Fruit fly (Drosophila melanogaster) whole organism, prepupa: ENCODE results near the gene Gcn2.

Source experiments
- CG8319 ChIP-seq: fragments of 200-800 bp; sonication (Bioruptor generic); optimal IDR thresholded peaks from 3 replicates; lab custom pipeline; 2016; ENCODE audit warnings: missing biosample characterization, missing genetic modification characterization
- Eip93F ChIP-seq: fragments of 200-800 bp; sonication (Bioruptor generic); optimal IDR thresholded peaks from 2 replicates; lab custom pipeline; 2016; ENCODE audit warnings: missing biosample characterization, mild to moderate bottlenecking, missing genetic modification characterization
- Hr39 ChIP-seq: fragments of 200-800 bp; sonication (Bioruptor generic); optimal IDR thresholded peaks from 2 replicates; lab custom pipeline; 2016; ENCODE audit warnings: missing biosample characterization, missing genetic modification characterization
- Hr4 ChIP-seq: fragments of 200-800 bp; sonication (Bioruptor generic); optimal IDR thresholded peaks from 3 replicates; lab custom pipeline; 2016; ENCODE audit warnings: missing biosample characterization, missing genetic modification characterization
- Met ChIP-seq: fragments of 200-800 bp; sonication (Bioruptor generic); optimal IDR thresholded peaks from 3 replicates; lab custom pipeline; 2016; ENCODE audit warnings: missing biosample characterization, missing genetic modification characterization
- dac ChIP-seq: fragments of 200-800 bp; sonication (Bioruptor generic); optimal IDR thresholded peaks from 2 replicates; lab custom pipeline; 2017; ENCODE audit warnings: missing biosample characterization, mild to moderate bottlenecking, missing genetic modification characterization
- dsx ChIP-seq: fragments of 200-800 bp; optimal IDR thresholded peaks from 3 replicates; lab custom pipeline; 2019; ENCODE audit warnings: missing biosample characterization, mild to moderate bottlenecking, missing genetic modification characterization, moderate library complexity; ENCODE audit not compliant: poor library complexity, severe bottlenecking
- esn ChIP-seq: fragments of 200-800 bp; sonication (Bioruptor generic); optimal IDR thresholded peaks from 2 replicates; lab custom pipeline; 2016; ENCODE audit warnings: missing biosample characterization, mild to moderate bottlenecking, missing genetic modification characterization, moderate library complexity
- spab ChIP-seq: fragments of 200-800 bp; sonication (Bioruptor generic); optimal IDR thresholded peaks from 2 replicates; lab custom pipeline; 2017; ENCODE audit warnings: missing biosample characterization, mild to moderate bottlenecking, missing genetic modification characterization, missing genetic modification reagents

DNA sequence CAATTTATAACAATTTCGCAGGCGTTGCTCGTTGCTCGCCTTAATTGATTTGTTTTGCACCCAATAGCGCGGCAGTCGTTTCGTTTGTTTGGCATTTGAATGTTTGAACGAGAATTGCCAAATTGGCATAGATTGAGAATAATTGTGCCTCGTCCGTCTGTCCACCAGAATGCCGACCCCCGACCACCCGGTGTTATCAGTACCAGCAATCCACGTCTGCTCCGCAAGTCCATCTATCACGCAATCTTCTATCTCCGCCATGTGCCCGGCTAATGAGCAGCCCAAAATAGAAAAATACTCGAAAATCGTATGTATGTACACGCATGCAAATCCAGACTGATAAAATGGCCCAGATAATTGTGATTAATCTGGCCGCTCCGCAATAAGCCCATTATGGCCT lies 47.6 kb downstream of the Gcn2 start:
- no peak for TF ChIP-seq esn (GFP tag; lab: Kevin White, UChicago)
- no peak for TF ChIP-seq dsx (GFP tag; lab: Kevin White, UChicago)
- no peak for TF ChIP-seq dac (GFP tag; lab: Kevin White, UChicago)
- no peak for TF ChIP-seq Met (GFP tag; lab: Kevin White, UChicago)
- no peak for TF ChIP-seq Hr4
- no peak for TF ChIP-seq Hr39 (GFP tag; lab: Kevin White, UChicago)
- TF ChIP-seq CG8319 = no peak
- TF ChIP-seq spab (GFP tag; lab: Kevin White, UChicago) = no peak
- TF ChIP-seq Eip93F (GFP tag; lab: Kevin White, UChicago) = no peak
